Fruit fly (Drosophila melanogaster): Measurements from ENCODE around the gene CG14265.

The CG14265 gene

dm6 chrX:3205887-3206794 lies 30.3 kb downstream of the CG14265 start (continued):
- peak; percentile 69 for TF ChIP-seq cwo (GFP tag; optimal IDR thresholded peaks at IDR 0.05)
- TF ChIP-seq gcm2 (GFP tag; optimal IDR thresholded peaks at IDR 0.05): peak; percentile 37
- peak; percentile 40 for TF ChIP-seq en (GFP tag; optimal IDR thresholded peaks at IDR 0.05)
- no peak for TF ChIP-seq amos (GFP tag; IDR thresholded peaks at IDR 0.05; ENCODE audit: partially characterized antibody)
- TF ChIP-seq CG18764 (GFP tag; optimal IDR thresholded peaks at IDR 0.05): peak; percentile 17
- no peak for TF ChIP-seq ato (GFP tag; IDR thresholded peaks at IDR 0.05; ENCODE audit: partially characterized antibody)
- TF ChIP-seq disco-r (GFP tag; optimal IDR thresholded peaks at IDR 0.05): peak; percentile 25
- no peak for TF ChIP-seq CG6791 (GFP tag; IDR thresholded peaks at IDR 0.05; ENCODE audit: partially characterized antibody)
- TF ChIP-seq CG17385 (GFP tag; optimal IDR thresholded peaks at IDR 0.05): peak; percentile 52
- TF ChIP-seq fd3F (GFP tag; optimal IDR thresholded peaks at IDR 0.05): peak; percentile 15
- peak; percentile 25 for TF ChIP-seq Asciz (GFP tag; optimal IDR thresholded peaks at IDR 0.05)
- peak; percentile 3 for TF ChIP-seq mirr (GFP tag; optimal IDR thresholded peaks at IDR 0.05)
- TF ChIP-seq h (optimal IDR thresholded peaks at IDR 0.05): no peak
- TF ChIP-seq Adf1 (GFP tag; IDR thresholded peaks at IDR 0.05): 0 out of 2 replicates have a peak, but pooled peaks have one; percentile 21
- peak; percentile 19 for TF ChIP-seq btn (GFP tag; optimal IDR thresholded peaks at IDR 0.05)
- no peak for TF ChIP-seq luna (GFP tag; optimal IDR thresholded peaks at IDR 0.05)
- TF ChIP-seq HLH3B (GFP tag; IDR thresholded peaks at IDR 0.05): peak; percentile 73
- peak; percentile 81 for TF ChIP-seq her (GFP tag; optimal IDR thresholded peaks at IDR 0.05)
- peak; percentile 40 for TF ChIP-seq org-1 (GFP tag; optimal IDR thresholded peaks at IDR 0.05)
- peak; percentile 28 for TF ChIP-seq kay (GFP tag; optimal IDR thresholded peaks at IDR 0.05)
- peak; percentile 39 for TF ChIP-seq CG2875 (GFP tag; optimal IDR thresholded peaks at IDR 0.05)
- peak; percentile 77 for TF ChIP-seq slbo (GFP tag; IDR thresholded peaks at IDR 0.05)
- no peak for TF ChIP-seq Nf-YB (GFP tag; optimal IDR thresholded peaks at IDR 0.05)
- peak; percentile 78 for TF ChIP-seq dmrt99B (tag; optimal IDR thresholded peaks at IDR 0.05)
- no peak for TF ChIP-seq zen (tag; optimal IDR thresholded peaks at IDR 0.05)
- TF ChIP-seq lab (GFP tag; optimal IDR thresholded peaks at IDR 0.05): peak; percentile 89
- TF ChIP-seq kah (GFP tag; optimal IDR thresholded peaks at IDR 0.05): peak; percentile 35
- peak; percentile 14; the same call in 1 of the 3 replicates for TF ChIP-seq croc (GFP tag; conservative IDR thresholded peaks at IDR 0.05)
- peak; percentile 42 for TF ChIP-seq CG8944 (GFP tag; optimal IDR thresholded peaks at IDR 0.05)
- no peak for TF ChIP-seq CG14710 (tag; optimal IDR thresholded peaks at IDR 0.05)
- TF ChIP-seq Aef1 (GFP tag; IDR thresholded peaks at IDR 0.05): peak; percentile 63
- peak; percentile 78 for TF ChIP-seq CG14014 (GFP tag; IDR thresholded peaks at IDR 0.05)
- TF ChIP-seq Oaz (GFP tag; IDR thresholded peaks at IDR 0.05): peak; percentile 60
- TF ChIP-seq CG4617 (GFP tag; optimal IDR thresholded peaks at IDR 0.05; ENCODE audit: borderline replicate concordance): no peak
- no peak for TF ChIP-seq CG30020 (tag; optimal IDR thresholded peaks at IDR 0.05)
- no peak for TF ChIP-seq Doc3 (GFP tag; IDR thresholded peaks at IDR 0.05; ENCODE audit: partially characterized antibody)
- TF ChIP-seq Hr51 (GFP tag; optimal IDR thresholded peaks at IDR 0.05): peak; percentile 52 to 66
- TF ChIP-seq sd (tag; optimal IDR thresholded peaks at IDR 0.05): peak; percentile 8
- peak; percentile 17 for TF ChIP-seq wek (GFP tag; optimal IDR thresholded peaks at IDR 0.05)
- TF ChIP-seq shn (GFP tag; optimal IDR thresholded peaks at IDR 0.05): peak; percentile 61
- TF ChIP-seq tll (GFP tag; optimal IDR thresholded peaks at IDR 0.05): no peak
- TF ChIP-seq CG32532 (GFP tag; IDR thresholded peaks at IDR 0.05): peak; percentile 80
- peak; percentile 43 for TF ChIP-seq slp2 (GFP tag; optimal IDR thresholded peaks at IDR 0.05)
- TF ChIP-seq repo (GFP tag; optimal IDR thresholded peaks at IDR 0.05): peak; percentile 51
- peak; percentile 1 for TF ChIP-seq CG1529 (GFP tag; optimal IDR thresholded peaks at IDR 0.05)
- no peak for TF ChIP-seq pzg (GFP tag; optimal IDR thresholded peaks at IDR 0.05)
- TF ChIP-seq wdn (GFP tag; IDR thresholded peaks at IDR 0.05): 0 out of 2 replicates have a peak, but pooled peaks have one; percentile 44
- no peak for TF ChIP-seq bbx (GFP tag; IDR thresholded peaks at IDR 0.05; ENCODE audit: partially characterized antibody)
